Worm (Caenorhabditis elegans) whole organism, L4/young adult: ENCODE data around the gene W03G1.2.

Source experiments
- W03F9.2 ChIP-seq: fragments of 150-350 bp; optimal IDR thresholded peaks from 2 replicates; lab custom pipeline; 2014; ENCODE audit warnings: missing biosample characterization, missing genetic modification characterization
- dao-5 ChIP-seq: sonication (generic microtip); optimal IDR thresholded peaks from 2 replicates; lab custom pipeline; 2016; ENCODE audit warnings: missing genotype, missing genetic modification characterization, moderate library complexity, missing compliant biosample characterization

- TF ChIP-seq dao-5 (tag; lab: Kevin White, UChicago), result no peak
- TF ChIP-seq W03F9.2 (tag; lab: Kevin White, UChicago), result no peak
Observed at ce11 chrIV:484768-485167, 39.7 kb upstream of the W03G1.2 start.
